Fruit fly (Drosophila melanogaster): ENCODE measurements around the gene Taf10.

Gene Taf10

dm6 chr2L:2754437-2755322 is 13.0 kb upstream of the Taf10 start:
- peak; percentile 95 for TF ChIP-seq CG6276 (GFP tag; optimal IDR thresholded peaks at IDR 0.05)
- TF ChIP-seq CG11902 (GFP tag; optimal IDR thresholded peaks at IDR 0.05): peak; percentile 68
- peak; percentile 77 for TF ChIP-seq dsx (GFP tag; optimal IDR thresholded peaks at IDR 0.05; ENCODE audit: poor library complexity, severe bottlenecking)
- no peak for TF ChIP-seq CG11294 (GFP tag; IDR thresholded peaks at IDR 0.05)
- peak; percentile 98 for TF ChIP-seq Eip78C (GFP tag)
- TF ChIP-seq net (GFP tag; optimal IDR thresholded peaks at IDR 0.05): peak; percentile 91
- TF ChIP-seq CG34406 (GFP tag; optimal IDR thresholded peaks at IDR 0.05): peak; percentile 90
- TF ChIP-seq salr (GFP tag; optimal IDR thresholded peaks at IDR 0.05): peak; percentile 68 to 94
- peak; percentile 81 for TF ChIP-seq CG6854 (GFP tag; optimal IDR thresholded peaks at IDR 0.05)
- TF ChIP-seq Sox14 (GFP tag; optimal IDR thresholded peaks at IDR 0.05): peak; percentile 90
- peak; percentile 80 for TF ChIP-seq CG16779 (tag; optimal IDR thresholded peaks at IDR 0.05)
- TF ChIP-seq Sox15 (GFP tag; optimal IDR thresholded peaks at IDR 0.05): peak; percentile 76
- peak; percentile 81 for TF ChIP-seq CG8319 (GFP tag; optimal IDR thresholded peaks at IDR 0.05)
- TF ChIP-seq lz (GFP tag; optimal IDR thresholded peaks at IDR 0.05): peak; percentile 87
- peak; percentile 80 for TF ChIP-seq CG1621 (tag; optimal IDR thresholded peaks at IDR 0.05)
- TF ChIP-seq fd85E (GFP tag; optimal IDR thresholded peaks at IDR 0.05): peak; percentile 35
- TF ChIP-seq vri (GFP tag; optimal IDR thresholded peaks at IDR 0.05): no peak
- no peak for TF ChIP-seq CG15336 (GFP tag; IDR thresholded peaks at IDR 0.05)
- peak; percentile 67 for TF ChIP-seq Lpt (GFP tag; optimal IDR thresholded peaks at IDR 0.05)
- TF ChIP-seq cyc (GFP tag; optimal IDR thresholded peaks at IDR 0.05): peak; percentile 64
- TF ChIP-seq Eip93F (GFP tag; optimal IDR thresholded peaks at IDR 0.05): peak; percentile 40
- peak; percentile 73 for TF ChIP-seq Hr39 (GFP tag; optimal IDR thresholded peaks at IDR 0.05)
- peak; percentile 74 for TF ChIP-seq CG7368 (GFP tag; optimal IDR thresholded peaks at IDR 0.05)
- peak; percentile 84 for TF ChIP-seq fd59A (GFP tag; optimal IDR thresholded peaks at IDR 0.05)
- TF ChIP-seq ss (GFP tag; optimal IDR thresholded peaks at IDR 0.05): peak; percentile 80 to 88
- no peak for TF ChIP-seq CG8119 (GFP tag; IDR thresholded peaks at IDR 0.05)
- TF ChIP-seq acj6 (GFP tag; optimal IDR thresholded peaks at IDR 0.05): peak; percentile 87
- TF ChIP-seq dac (GFP tag; optimal IDR thresholded peaks at IDR 0.05): peak; percentile 91
- no peak for TF ChIP-seq eg (GFP tag; IDR thresholded peaks at IDR 0.05)
- TF ChIP-seq esn (GFP tag; optimal IDR thresholded peaks at IDR 0.05): peak; percentile 89
- peak; percentile 86 for TF ChIP-seq Ets96B (tag; optimal IDR thresholded peaks at IDR 0.05)
- TF ChIP-seq CG10669 (GFP tag; optimal IDR thresholded peaks at IDR 0.05): peak; percentile 92
- TF ChIP-seq Met (GFP tag; optimal IDR thresholded peaks at IDR 0.05): peak; percentile 92
- TF ChIP-seq Gug (GFP tag; IDR thresholded peaks at IDR 0.05): no peak
- peak; percentile 91 for TF ChIP-seq CG10631 (GFP tag; optimal IDR thresholded peaks at IDR 0.05)
- TF ChIP-seq Hr38 (GFP tag; optimal IDR thresholded peaks at IDR 0.05): peak; percentile 23
- TF ChIP-seq achi (GFP tag; optimal IDR thresholded peaks at IDR 0.05): peak; percentile 89
- TF ChIP-seq OdsH (GFP tag; optimal IDR thresholded peaks at IDR 0.05): peak; percentile 87
- TF ChIP-seq CG8632 (GFP tag; optimal IDR thresholded peaks at IDR 0.05): peak; percentile 81
- peak; percentile 86 for TF ChIP-seq CG3919 (GFP tag; optimal IDR thresholded peaks at IDR 0.05)
- TF ChIP-seq spab (GFP tag; optimal IDR thresholded peaks at IDR 0.05): peak; percentile 89
- peak; percentile 89 for TF ChIP-seq pdm3 (GFP tag; optimal IDR thresholded peaks at IDR 0.05)
- peak; percentile 69 for TF ChIP-seq CG9139 (GFP tag; optimal IDR thresholded peaks at IDR 0.05)
- peak; percentile 92 for TF ChIP-seq svp (GFP tag)
- peak; percentile 68 for TF ChIP-seq Ets21C (GFP tag; optimal IDR thresholded peaks at IDR 0.05)
- peak; percentile 86 for TF ChIP-seq CG11762 (GFP tag; optimal IDR thresholded peaks at IDR 0.05; ENCODE audit: insufficient read depth)
- TF ChIP-seq CG6163 (GFP tag; IDR thresholded peaks at IDR 0.05): no peak
- peak; percentile 76 for TF ChIP-seq CG31627 (GFP tag; optimal IDR thresholded peaks at IDR 0.05)
- peak; percentile 90 for TF ChIP-seq CG3032 (tag; optimal IDR thresholded peaks at IDR 0.05)
- TF ChIP-seq Hr4 (GFP tag; optimal IDR thresholded peaks at IDR 0.05): peak; percentile 93
